Worm (Caenorhabditis elegans) whole organism, L4 larva: ENCODE results near the gene C27C12.4.

Experiments used
- F10B5.3 ChIP-seq: sonication (generic microtip); optimal IDR thresholded peaks from 2 replicates; lab custom pipeline; 2016; ENCODE audit warnings: mild to moderate bottlenecking, missing genetic modification characterization, missing compliant biosample characterization
- F49E8.2 ChIP-seq: sonication (generic microtip); optimal IDR thresholded peaks from 2 replicates; lab custom pipeline; 2016; ENCODE audit warnings: missing compliant biosample characterization, mild to moderate bottlenecking, missing genetic modification characterization, borderline replicate concordance
- fkh-10 ChIP-seq: fragments of 150-350 bp; optimal IDR thresholded peaks from 2 replicates; lab custom pipeline; 2014; ENCODE audit warnings: missing biosample characterization, missing genetic modification reagents, missing genetic modification characterization
- lin-29 ChIP-seq: fragments of 200-800 bp; sonication (Bioruptor generic); IDR thresholded peaks from 2 replicates; pipeline ENCODE4 v1.3.6; 2022; ENCODE audit warnings: missing genetic modification reagents, missing genetic modification characterization, missing compliant biosample characterization
- lin-39 ChIP-seq: fragments of 150-350 bp; optimal IDR thresholded peaks from 2 replicates; lab custom pipeline; 2014; ENCODE audit warnings: missing biosample characterization, missing genetic modification reagents, missing genetic modification characterization
- rbr-2 ChIP-seq: sonication (generic microtip); optimal IDR thresholded peaks from 2 replicates; lab custom pipeline; 2016; ENCODE audit warnings: missing genotype, missing genetic modification characterization, missing compliant biosample characterization
- unc-39 ChIP-seq: sonication (generic microtip); optimal IDR thresholded peaks from 2 replicates; lab custom pipeline; 2017; ENCODE audit warnings: missing biosample characterization, missing genetic modification characterization

DNA sequence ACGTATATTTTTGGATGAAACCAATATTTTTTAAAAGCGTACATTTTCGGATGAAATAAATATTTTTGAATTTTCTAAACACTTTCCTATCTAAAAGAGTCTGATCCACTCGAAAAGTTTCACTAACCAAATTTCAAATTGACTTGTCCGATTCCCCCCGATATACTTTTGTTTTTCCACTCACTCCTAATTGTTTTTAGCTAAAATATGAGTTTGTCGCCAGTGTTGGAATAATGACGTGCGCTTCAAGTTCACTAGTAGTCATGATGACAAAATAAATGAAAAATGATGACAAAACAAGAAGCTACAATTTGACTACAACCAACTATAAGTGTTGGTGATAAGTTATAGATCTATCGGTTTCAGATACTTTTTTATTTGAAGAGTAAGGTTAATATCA lies 45.1 kb upstream of the C27C12.4 start:
- TF ChIP-seq fkh-10 (GFP tag; lab: Kevin White, UChicago): no peak
- no peak for TF ChIP-seq F10B5.3 (tag; lab: Kevin White, UChicago)
- no peak for TF ChIP-seq unc-39
- no peak for TF ChIP-seq lin-29 (GFP tag; lab: Robert Waterston, UW)
- TF ChIP-seq rbr-2 (tag; lab: Kevin White, UChicago): no peak
- TF ChIP-seq F49E8.2 (tag; lab: Kevin White, UChicago): no peak
- TF ChIP-seq lin-39 (tag; lab: Kevin White, UChicago): no peak
